Fruit fly (Drosophila melanogaster) whole organism, embryonic: Measurements from ENCODE around the gene CG32811.

Experiments
- Ada2b ChIP-seq: fragments of 200-800 bp; sonication (Bioruptor generic); IDR thresholded peaks from 2 replicates; pipeline ENCODE4 v1.3.6; 2022; ENCODE audit warnings: missing biosample characterization, missing genetic modification characterization
- Atf-2 ChIP-seq: fragments of 200-800 bp; sonication (Bioruptor generic); optimal IDR thresholded peaks from 2 replicates; lab custom pipeline; 2016; ENCODE audit warnings: missing biosample characterization, missing genetic modification characterization
- Atf3 ChIP-seq: fragments of 200-800 bp; sonication (Bioruptor generic); optimal IDR thresholded peaks from 3 replicates; lab custom pipeline; 2016; ENCODE audit warnings: missing biosample characterization, missing genetic modification characterization
- B-H1 ChIP-seq: fragments of 200-800 bp; sonication (Bioruptor generic); IDR thresholded peaks from 3 replicates; pipeline ENCODE4 v1.3.6; 2022; ENCODE audit warnings: missing biosample characterization, missing genetic modification characterization
- CG10209 ChIP-seq: fragments of 200-800 bp; sonication (Bioruptor generic); optimal IDR thresholded peaks from 3 replicates; lab custom pipeline; 2017; ENCODE audit warnings: missing biosample characterization, mild to moderate bottlenecking, missing genetic modification characterization, missing genetic modification reagents
- CG10979 ChIP-seq: fragments of 200-800 bp; sonication (Bioruptor generic); optimal IDR thresholded peaks from 2 replicates; lab custom pipeline; 2018; ENCODE audit warnings: missing biosample characterization, mild to moderate bottlenecking, missing genetic modification characterization, moderate library complexity
- CG11504 ChIP-seq: fragments of 200-800 bp; sonication (Bioruptor generic); optimal IDR thresholded peaks from 3 replicates; lab custom pipeline; 2019; ENCODE audit warnings: missing biosample characterization, mild to moderate bottlenecking, missing genetic modification characterization, moderate library complexity
- CG16779 ChIP-seq: fragments of 200-800 bp; sonication (Bioruptor generic); IDR thresholded peaks from 2 replicates; pipeline ENCODE4 v1.3.6; 2022; ENCODE audit warnings: missing biosample characterization, missing genetic modification characterization
- CG2678 ChIP-seq: fragments of 200-800 bp; sonication (Bioruptor generic); optimal IDR thresholded peaks from 3 replicates; lab custom pipeline; 2019; ENCODE audit warnings: missing biosample characterization, mild to moderate bottlenecking, missing genetic modification characterization, moderate library complexity
- CG2712 ChIP-seq: fragments of 200-800 bp; optimal IDR thresholded peaks from 3 replicates; lab custom pipeline; 2019; ENCODE audit warnings: missing biosample characterization, mild to moderate bottlenecking, missing genetic modification characterization, moderate library complexity
- CG30020 ChIP-seq: fragments of 200-800 bp; optimal IDR thresholded peaks from 2 replicates; lab custom pipeline; 2019; ENCODE audit warnings: missing biosample characterization, mild to moderate bottlenecking, missing genetic modification characterization, moderate library complexity
- CG34376 ChIP-seq: fragments of 200-800 bp; sonication (Bioruptor generic); optimal IDR thresholded peaks from 2 replicates; lab custom pipeline; 2018; ENCODE audit warnings: missing biosample characterization, mild to moderate bottlenecking, missing genetic modification characterization
- CG4707 ChIP-seq: fragments of 200-800 bp; sonication (Bioruptor generic); optimal IDR thresholded peaks from 2 replicates; lab custom pipeline; 2018; ENCODE audit warnings: missing biosample characterization, mild to moderate bottlenecking, missing genetic modification characterization, moderate library complexity
- CG7372 ChIP-seq: fragments of 200-800 bp; sonication (Bioruptor generic); IDR thresholded peaks from 2 replicates; pipeline ENCODE4 v1.3.6; 2022; ENCODE audit warnings: missing biosample characterization, missing genetic modification characterization
- CG8924 ChIP-seq: fragments of 200-800 bp; optimal IDR thresholded peaks from 3 replicates; lab custom pipeline; 2019; ENCODE audit warnings: missing biosample characterization, mild to moderate bottlenecking, missing genetic modification characterization, moderate library complexity
- CoRest ChIP-seq: fragments of 200-800 bp; sonication (Bioruptor generic); optimal IDR thresholded peaks from 3 replicates; lab custom pipeline; 2018; ENCODE audit warnings: missing biosample characterization, mild to moderate bottlenecking, missing genetic modification characterization, moderate library complexity
- D19A ChIP-seq: fragments of 200-800 bp; optimal IDR thresholded peaks from 3 replicates; lab custom pipeline; 2019; ENCODE audit warnings: missing biosample characterization, mild to moderate bottlenecking, missing genetic modification characterization, moderate library complexity
- Deaf1 ChIP-seq: fragments of 200-800 bp; optimal IDR thresholded peaks from 3 replicates; lab custom pipeline; 2019; ENCODE audit warnings: missing biosample characterization, mild to moderate bottlenecking, missing genetic modification characterization, moderate library complexity
- Dip3 ChIP-seq: fragments of 200-800 bp; sonication (Bioruptor generic); optimal IDR thresholded peaks from 3 replicates; lab custom pipeline; 2016; ENCODE audit warnings: missing biosample characterization, missing genetic modification characterization
- Doc3 ChIP-seq: fragments of 200-800 bp; sonication (Bioruptor generic); IDR thresholded peaks from 3 replicates; pipeline ENCODE4 v1.3.6; 2022; ENCODE audit warnings: missing biosample characterization, missing genetic modification characterization; ENCODE audit not compliant: partially characterized antibody
- ERR ChIP-seq: fragments of 200-800 bp; sonication (Bioruptor generic); optimal IDR thresholded peaks from 2 replicates; lab custom pipeline; 2016; ENCODE audit warnings: missing biosample characterization, missing genetic modification characterization
- HLH3B ChIP-seq: fragments of 200-800 bp; sonication (Bioruptor generic); IDR thresholded peaks from 2 replicates; pipeline ENCODE4 v1.3.6; 2022; ENCODE audit warnings: missing biosample characterization, missing genetic modification characterization
- Hr51 ChIP-seq, 2 experiments: fragments of 200-800 bp; sonication (Bioruptor generic); optimal IDR thresholded peaks; 2 replicates in 1 of 2; 3 replicates in 1 of 2; lab custom pipeline; 2016 to 2018; ENCODE audit warnings: missing biosample characterization in 2 of 2, missing genetic modification characterization in 2 of 2, mild to moderate bottlenecking in 1 of 2, moderate library complexity in 1 of 2
- MESR4 ChIP-seq: fragments of 200-800 bp; sonication (Bioruptor generic); optimal IDR thresholded peaks from 2 replicates; lab custom pipeline; 2018; ENCODE audit warnings: missing biosample characterization, mild to moderate bottlenecking, missing genetic modification characterization, moderate library complexity
- Med ChIP-seq: fragments of 200-800 bp; sonication (Bioruptor generic); peaks from one replicate; lab custom pipeline; 2016; ENCODE audit warnings: missing biosample characterization, missing genetic modification characterization, mild to moderate bottlenecking, inconsistent platforms, moderate library complexity
- NC2β ChIP-seq: fragments of 200-800 bp; sonication (Bioruptor generic); optimal IDR thresholded peaks from 2 replicates; lab custom pipeline; 2016; ENCODE audit warnings: missing biosample characterization, missing genetic modification characterization
- Opbp ChIP-seq: fragments of 200-800 bp; sonication (Bioruptor generic); IDR thresholded peaks from 3 replicates; pipeline ENCODE4 v1.3.6; 2022; ENCODE audit warnings: missing biosample characterization, missing genetic modification characterization; ENCODE audit not compliant: partially characterized antibody
- Rfx ChIP-seq: fragments of 200-800 bp; sonication (Bioruptor generic); IDR thresholded peaks from 2 replicates; pipeline ENCODE4 v1.3.6; 2022; ENCODE audit warnings: missing biosample characterization, missing genetic modification characterization
- Sin3A ChIP-seq: fragments of >200 bp; optimal IDR thresholded peaks from 2 replicates; lab custom pipeline; 2018
- abd-A ChIP-seq: fragments of 200-800 bp; sonication (Bioruptor generic); optimal IDR thresholded peaks from 3 replicates; lab custom pipeline; 2019; ENCODE audit warnings: missing biosample characterization, mild to moderate bottlenecking, missing genetic modification characterization, moderate library complexity
- amos ChIP-seq: fragments of 200-800 bp; sonication (Bioruptor generic); IDR thresholded peaks from 2 replicates; pipeline ENCODE4 v1.3.6; 2022; ENCODE audit warnings: missing biosample characterization, missing genetic modification characterization; ENCODE audit not compliant: partially characterized antibody
- ato ChIP-seq: fragments of 200-800 bp; sonication (Bioruptor generic); IDR thresholded peaks from 2 replicates; pipeline ENCODE4 v1.3.6; 2022; ENCODE audit warnings: missing biosample characterization, missing genetic modification characterization; ENCODE audit not compliant: partially characterized antibody
- bsh ChIP-seq, 2 experiments: fragments of 200-800 bp; sonication (Bioruptor generic); optimal IDR thresholded peaks; 2 replicates each; lab custom pipeline; 2017 to 2018; ENCODE audit warnings: mild to moderate bottlenecking in 2 of 2, missing biosample characterization in 2 of 2, missing genetic modification characterization in 2 of 2, moderate library complexity in 1 of 2
- ci ChIP-seq: fragments of 200-800 bp; sonication (Bioruptor generic); IDR thresholded peaks from 3 replicates; pipeline ENCODE4 v1.3.6; 2022; ENCODE audit warnings: missing biosample characterization, missing genetic modification characterization
- corto ChIP-seq: fragments of 200-800 bp; sonication (Bioruptor generic); optimal IDR thresholded peaks from 2 replicates; lab custom pipeline; 2016; ENCODE audit warnings: missing biosample characterization, mild to moderate bottlenecking, missing genetic modification characterization, moderate library complexity
- cwo ChIP-seq: fragments of 200-800 bp; sonication (Bioruptor generic); optimal IDR thresholded peaks from 3 replicates; lab custom pipeline; 2017; ENCODE audit warnings: missing biosample characterization, missing genetic modification characterization, mild to moderate bottlenecking, moderate library complexity, missing genetic modification reagents
- dmrt99B ChIP-seq: fragments of 200-800 bp; sonication (Bioruptor generic); optimal IDR thresholded peaks from 2 replicates; lab custom pipeline; 2018; ENCODE audit warnings: missing biosample characterization, mild to moderate bottlenecking, missing genetic modification characterization, moderate library complexity
- gce ChIP-seq: fragments of 200-800 bp; sonication (Bioruptor generic); IDR thresholded peaks from 3 replicates; pipeline ENCODE4 v1.3.6; 2022; ENCODE audit warnings: missing biosample characterization, missing genetic modification characterization
- hkb ChIP-seq, 2 experiments: fragments of 200-800 bp in 1 of 2; fragments of >200 bp in 1 of 2; sonication (Bioruptor generic) in 1 of 2; IDR thresholded peaks in 1 of 2; optimal IDR thresholded peaks in 1 of 2; 2 replicates each; pipeline versions ENCODE4 v1.3.6 to Lab custom; 2017 to 2022; ENCODE audit warnings: missing biosample characterization in 1 of 2, missing genetic modification characterization in 1 of 2
- lab ChIP-seq: fragments of 200-800 bp; sonication (Bioruptor generic); optimal IDR thresholded peaks from 3 replicates; lab custom pipeline; 2017; ENCODE audit warnings: missing biosample characterization, missing genetic modification characterization, mild to moderate bottlenecking, moderate library complexity, missing genetic modification reagents
- lmd ChIP-seq: fragments of 200-800 bp; sonication (Bioruptor generic); IDR thresholded peaks from 2 replicates; pipeline ENCODE4 v1.3.6; 2022; ENCODE audit warnings: missing biosample characterization, missing genetic modification characterization
- nom ChIP-seq: fragments of 200-800 bp; sonication (Bioruptor generic); optimal IDR thresholded peaks from 2 replicates; lab custom pipeline; 2017; ENCODE audit warnings: missing biosample characterization, missing genetic modification characterization, mild to moderate bottlenecking, moderate library complexity, missing genetic modification reagents
- row ChIP-seq: fragments of 200-800 bp; sonication (Bioruptor generic); IDR thresholded peaks from 3 replicates; pipeline ENCODE4 v1.3.6; 2022; ENCODE audit warnings: missing biosample characterization, missing genetic modification characterization
- sd ChIP-seq: fragments of 200-800 bp; sonication (Bioruptor generic); optimal IDR thresholded peaks from 3 replicates; lab custom pipeline; 2018; ENCODE audit warnings: missing biosample characterization, mild to moderate bottlenecking, missing genetic modification characterization, moderate library complexity
- sens ChIP-seq: fragments of 200-800 bp; sonication (Bioruptor generic); peaks from one replicate; lab custom pipeline; 2016; ENCODE audit warnings: missing biosample characterization, missing genetic modification characterization
- shn ChIP-seq: fragments of 200-800 bp; sonication (Bioruptor generic); optimal IDR thresholded peaks from 3 replicates; lab custom pipeline; 2016; ENCODE audit warnings: missing biosample characterization, missing genetic modification characterization
- slbo ChIP-seq: fragments of 200-800 bp; sonication (Bioruptor generic); IDR thresholded peaks from 2 replicates; pipeline ENCODE4 v1.3.6; 2022; ENCODE audit warnings: missing biosample characterization, missing genetic modification characterization

CG32811 gene

DNA sequence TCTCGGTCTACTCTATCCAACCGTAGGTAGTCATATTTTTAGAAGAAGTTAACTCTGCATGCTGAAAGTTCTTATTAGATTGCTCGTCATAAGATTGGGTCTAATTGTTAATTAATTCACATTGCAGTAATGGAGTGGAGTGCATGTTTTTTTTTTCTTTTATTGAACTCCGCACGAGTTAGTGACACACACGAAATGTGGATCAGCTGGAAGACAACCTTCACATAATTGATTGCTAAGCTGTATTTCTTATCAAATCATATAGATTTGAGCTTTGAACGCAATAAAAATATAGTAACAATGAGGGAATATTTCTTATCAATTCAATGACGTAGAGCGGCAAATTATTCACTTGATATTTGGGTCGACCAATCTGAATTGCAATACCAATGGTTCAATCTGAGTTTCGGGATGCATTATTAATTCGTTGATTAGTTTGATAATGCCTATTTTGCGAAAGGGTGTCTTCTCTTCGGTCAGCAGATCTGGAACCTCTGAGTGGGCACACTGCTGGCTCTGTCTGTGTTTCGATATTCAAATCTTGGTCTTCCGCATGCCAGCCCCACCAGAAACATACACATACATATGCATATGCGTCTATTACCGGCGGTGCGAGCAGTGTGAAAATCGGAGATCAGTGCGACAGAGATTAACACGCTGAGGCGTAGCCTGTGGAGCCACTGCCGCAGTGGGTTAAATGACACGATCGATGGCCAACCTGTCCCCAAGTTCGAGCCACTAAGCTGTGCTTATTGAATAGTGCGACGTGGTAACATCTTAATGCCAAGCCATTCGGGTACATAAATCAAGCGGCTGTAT lies 19.2 kb downstream of the CG32811 start (continued):
- TF ChIP-seq CoRest (tag; lab: Kevin White, UChicago): peak; percentile 34
- 0 out of 2 replicates have a peak, but pooled peaks have one; percentile 33 for TF ChIP-seq HLH3B (GFP tag; lab: Robert Waterston, UW)
- TF ChIP-seq bsh (GFP tag; optimal IDR thresholded peaks at IDR 0.05; lab: Kevin White, UChicago): peak in 1 of 2 experiments; percentile 6
- 0 out of 2 replicates have a peak, but pooled peaks have one; percentile 29 for TF ChIP-seq Ada2b (GFP tag; lab: Robert Waterston, UW)
- peak; percentile 20 for TF ChIP-seq CG10209 (GFP tag; lab: Kevin White, UChicago)
- peak; percentile 29 for TF ChIP-seq lab
- peak; percentile 14 for TF ChIP-seq CG10979 (tag; lab: Kevin White, UChicago)
- no peak for TF ChIP-seq Doc3 (GFP tag; lab: Robert Waterston, UW)
- no peak for TF ChIP-seq NC2β
- TF ChIP-seq Atf-2 (GFP tag; lab: Kevin White, UChicago): peak; percentile 10
- no peak for TF ChIP-seq Opbp (GFP tag; lab: Robert Waterston, UW)
- peak; percentile 7 for TF ChIP-seq cwo
- no peak for TF ChIP-seq CG30020
- TF ChIP-seq Med (GFP tag; lab: Kevin White, UChicago): peak; percentile 82
- TF ChIP-seq CG4707 (GFP tag; lab: Kevin White, UChicago): no peak
- TF ChIP-seq Dip3 (GFP tag; lab: Kevin White, UChicago): peak; percentile 11
- TF ChIP-seq Rfx: peak; percentile 33; the same call in 1 of the 2 replicates
- no peak for TF ChIP-seq B-H1 (GFP tag; lab: Robert Waterston, UW)
- TF ChIP-seq sd (tag; lab: Kevin White, UChicago): peak; percentile 90
- TF ChIP-seq dmrt99B (tag; lab: Kevin White, UChicago): peak; percentile 28
- no peak for TF ChIP-seq ERR (GFP tag; lab: Kevin White, UChicago)
- TF ChIP-seq Hr51 (GFP tag; optimal IDR thresholded peaks at IDR 0.05; lab: Kevin White, UChicago): peak in 1 of 2 experiments; percentile 24
- TF ChIP-seq slbo (GFP tag; lab: Robert Waterston, UW): no peak
- no peak for TF ChIP-seq CG7372 (GFP tag; lab: Robert Waterston, UW)
- TF ChIP-seq sens (GFP tag; lab: Kevin White, UChicago): peak; percentile 88
- TF ChIP-seq abd-A (tag; lab: Kevin White, UChicago): peak; percentile 15
- peak; percentile 49 for TF ChIP-seq CG2678 (tag; lab: Kevin White, UChicago)
- no peak for TF ChIP-seq hkb (optimal IDR thresholded peaks at IDR 0.05; lab: Kevin White, UChicago)
- no peak for TF ChIP-seq hkb (GFP tag; IDR thresholded peaks at IDR 0.05; lab: Robert Waterston, UW)
- 0 out of 3 replicates have a peak, but pooled peaks have one; percentile 46 for TF ChIP-seq ci (GFP tag; lab: Robert Waterston, UW)
- TF ChIP-seq CG16779 (GFP tag; lab: Robert Waterston, UW): 0 out of 2 replicates have a peak, but pooled peaks have one; percentile 17
- peak; percentile 29; the same call in 1 of the 2 replicates for TF ChIP-seq lmd (GFP tag; lab: Robert Waterston, UW)
- TF ChIP-seq CG34376 (GFP tag; lab: Kevin White, UChicago): peak; percentile 1
- peak; percentile 69 for TF ChIP-seq D19A
- TF ChIP-seq ato (GFP tag; lab: Robert Waterston, UW): no peak
- TF ChIP-seq gce (GFP tag; lab: Robert Waterston, UW): no peak
- no peak for TF ChIP-seq Sin3A (lab: Kevin White, UChicago)
- peak; percentile 48 for TF ChIP-seq CG11504
- TF ChIP-seq CG2712 (tag; lab: Kevin White, UChicago): peak; percentile 2
- no peak for TF ChIP-seq corto (GFP tag; lab: Kevin White, UChicago)
- TF ChIP-seq shn (GFP tag; lab: Kevin White, UChicago): no peak
- peak; percentile 26 for TF ChIP-seq Atf3 (GFP tag; lab: Kevin White, UChicago)
- no peak for TF ChIP-seq nom (GFP tag; lab: Kevin White, UChicago)
- peak; percentile 55; the same call in 2 of the 3 replicates for TF ChIP-seq row (GFP tag; lab: Robert Waterston, UW)
- TF ChIP-seq CG8924 (tag; lab: Kevin White, UChicago): no peak
- peak; percentile 1 for TF ChIP-seq Deaf1
- no peak for TF ChIP-seq amos (GFP tag; lab: Robert Waterston, UW)
- TF ChIP-seq MESR4 (GFP tag; lab: Kevin White, UChicago): no peak
